Comparison of ENCODE assay signal across 3 fruit fly cellular contexts in genomic region chrX:19603953-19604352, dm6.
TF ChIP-seq lines count a peak whose summit lies in the region.

No protein-coding gene starts in this region.

TF ChIP-seq in whole organism, embryonic, 481 proteins besides CTCF, POLR2A, EP300 and RAD21 (continued from another document and continues in another):
- TF ChIP-seq Lim3 (GFP tag; IDR thresholded peaks at IDR 0.05; lab: Robert Waterston, UW) (peak; percentile 45; the same call in 1 of the 2 replicates), Mad (GFP tag; optimal IDR thresholded peaks at IDR 0.05; lab: Kevin White, UChicago) (peak; percentile 40), Camta (GFP tag; optimal IDR thresholded peaks at IDR 0.05; lab: Kevin White, UChicago) (peak; percentile 58), CoRest (tag; optimal IDR thresholded peaks at IDR 0.05; lab: Kevin White, UChicago) (peak; percentile 70), onecut (GFP tag; IDR thresholded peaks at IDR 0.05; lab: Robert Waterston, UW) (peak; percentile 54), jing (GFP tag; optimal IDR thresholded peaks at IDR 0.05; lab: Kevin White, UChicago) (peak; percentile 39), CG11723 (GFP tag; optimal IDR thresholded peaks at IDR 0.05; lab: Kevin White, UChicago) (peak; percentile 62), kay (GFP tag; optimal IDR thresholded peaks at IDR 0.05; lab: Kevin White, UChicago) (peak; percentile 68), CG17359 (tag; optimal IDR thresholded peaks at IDR 0.05; lab: Kevin White, UChicago) (peak; percentile 81), E2f1 (GFP tag; IDR thresholded peaks at IDR 0.05; lab: Robert Waterston, UW) (peak; percentile 70), crp (GFP tag; optimal IDR thresholded peaks at IDR 0.05; lab: Kevin White, UChicago) (no peak), CG34376 (GFP tag; optimal IDR thresholded peaks at IDR 0.05; lab: Kevin White, UChicago) (peak; percentile 86), D19A (tag; optimal IDR thresholded peaks at IDR 0.05; lab: Kevin White, UChicago) (peak; percentile 42), lilli (GFP tag; optimal IDR thresholded peaks at IDR 0.05; lab: Kevin White, UChicago) (peak; percentile 85), Dip2 (GFP tag; IDR thresholded peaks at IDR 0.05; lab: Robert Waterston, UW) (no peak), Bdp1 (GFP tag; optimal IDR thresholded peaks at IDR 0.05; lab: Kevin White, UChicago) (no peak), unpg (GFP tag; optimal IDR thresholded peaks at IDR 0.05; lab: Kevin White, UChicago) (peak; percentile 75), CG10267 (tag; optimal IDR thresholded peaks at IDR 0.05; lab: Kevin White, UChicago) (peak; percentile 59), gem (tag; optimal IDR thresholded peaks at IDR 0.05; lab: Kevin White, UChicago) (peak; percentile 80), CG12942 (GFP tag; optimal IDR thresholded peaks at IDR 0.05; lab: Kevin White, UChicago) (peak; percentile 48), CG6854 (GFP tag; optimal IDR thresholded peaks at IDR 0.05; lab: Kevin White, UChicago) (peak; percentile 39), croc (GFP tag; conservative IDR thresholded peaks at IDR 0.05; lab: Robert Waterston, UW) (peak; percentile 36; the same call in 1 of the 3 replicates), danr (GFP tag; IDR thresholded peaks at IDR 0.05; lab: Robert Waterston, UW) (peak; percentile 53), pita (GFP tag; optimal IDR thresholded peaks at IDR 0.05; lab: Kevin White, UChicago) (no peak), cwo (GFP tag; optimal IDR thresholded peaks at IDR 0.05; lab: Kevin White, UChicago) (peak; percentile 75), CG11560 (tag; IDR thresholded peaks at IDR 0.05; lab: Robert Waterston, UW) (peak; percentile 56; the same call in 2 of the 3 replicates), z (GFP tag; IDR thresholded peaks at IDR 0.05; lab: Robert Waterston, UW) (no peak), Xbp1 (GFP tag; optimal IDR thresholded peaks at IDR 0.05; lab: Kevin White, UChicago) (peak; percentile 74), ab (GFP tag; optimal IDR thresholded peaks at IDR 0.05; lab: Kevin White, UChicago) (no peak), CG9437 (GFP tag; optimal IDR thresholded peaks at IDR 0.05; lab: Kevin White, UChicago) (peak; percentile 49), nmo (GFP tag; optimal IDR thresholded peaks at IDR 0.05; lab: Kevin White, UChicago) (peak; percentile 79), CG9817 (tag; optimal IDR thresholded peaks at IDR 0.05; lab: Kevin White, UChicago) (peak; percentile 74), CG16813 (GFP tag; IDR thresholded peaks at IDR 0.05; lab: Robert Waterston, UW; ENCODE audit: partially characterized antibody) (no peak), CG2120 (GFP tag; optimal IDR thresholded peaks at IDR 0.05; lab: Kevin White, UChicago) (peak; percentile 80), Doc3 (GFP tag; IDR thresholded peaks at IDR 0.05; lab: Robert Waterston, UW; ENCODE audit: partially characterized antibody) (no peak), Bteb2 (GFP tag; optimal IDR thresholded peaks at IDR 0.05; lab: Kevin White, UChicago) (peak; percentile 8), CG17802 (tag; optimal IDR thresholded peaks at IDR 0.05; lab: Kevin White, UChicago) (peak; percentile 5), Ets65A (GFP tag; lab: Kevin White, UChicago) (peak; percentile 94), gcm2 (GFP tag; optimal IDR thresholded peaks at IDR 0.05; lab: Kevin White, UChicago) (no peak), CG4328 (GFP tag; optimal IDR thresholded peaks at IDR 0.05; lab: Kevin White, UChicago) (peak; percentile 49), Atf6 (GFP tag; IDR thresholded peaks at IDR 0.05; lab: Robert Waterston, UW) (peak; percentile 89), CG14014 (GFP tag; IDR thresholded peaks at IDR 0.05; lab: Robert Waterston, UW) (peak; percentile 88), Scr (GFP tag; IDR thresholded peaks at IDR 0.05; lab: Robert Waterston, UW; ENCODE audit: partially characterized antibody) (no peak), Sox102F (GFP tag; optimal IDR thresholded peaks at IDR 0.05; lab: Kevin White, UChicago) (peak; percentile 78)

TF ChIP-seq in whole organism, prepupa, 60 proteins besides CTCF, POLR2A, EP300 and RAD21 (continued from another document):
- peak; percentile 83 for TF ChIP-seq topi (GFP tag; optimal IDR thresholded peaks at IDR 0.05; lab: Kevin White, UChicago)
- peak; percentile 66 for TF ChIP-seq cyc (GFP tag; optimal IDR thresholded peaks at IDR 0.05; lab: Kevin White, UChicago)
- peak; percentile 86 for TF ChIP-seq CG15336 (GFP tag; IDR thresholded peaks at IDR 0.05; lab: Robert Waterston, UW)
- peak; percentile 61 for TF ChIP-seq CG6276 (GFP tag; optimal IDR thresholded peaks at IDR 0.05; lab: Kevin White, UChicago)
- TF ChIP-seq Eip75B (GFP tag; optimal IDR thresholded peaks at IDR 0.05; lab: Kevin White, UChicago), result peak; percentile 80
- TF ChIP-seq CG6854 (GFP tag; optimal IDR thresholded peaks at IDR 0.05; lab: Kevin White, UChicago), result no peak
- TF ChIP-seq svp (GFP tag; lab: Kevin White, UChicago), result peak; percentile 74
- peak; percentile 69 for TF ChIP-seq Sox14 (GFP tag; optimal IDR thresholded peaks at IDR 0.05; lab: Kevin White, UChicago)
- no peak for TF ChIP-seq Hr38 (GFP tag; optimal IDR thresholded peaks at IDR 0.05; lab: Kevin White, UChicago)
- TF ChIP-seq Lpt (GFP tag; optimal IDR thresholded peaks at IDR 0.05; lab: Kevin White, UChicago), result peak; percentile 60
- peak; percentile 67 for TF ChIP-seq OdsH (GFP tag; optimal IDR thresholded peaks at IDR 0.05; lab: Kevin White, UChicago)
- peak; percentile 43 for TF ChIP-seq CG31627 (GFP tag; optimal IDR thresholded peaks at IDR 0.05; lab: Kevin White, UChicago)
- peak; percentile 27 for TF ChIP-seq CG1621 (tag; optimal IDR thresholded peaks at IDR 0.05; lab: Kevin White, UChicago)
- peak; percentile 54 for TF ChIP-seq spab (GFP tag; optimal IDR thresholded peaks at IDR 0.05; lab: Kevin White, UChicago)
- peak; percentile 48 for TF ChIP-seq Hr39 (GFP tag; optimal IDR thresholded peaks at IDR 0.05; lab: Kevin White, UChicago)
- peak; percentile 92 for TF ChIP-seq Eip78C (GFP tag; lab: Kevin White, UChicago)
- peak; percentile 58 for TF ChIP-seq CG11902 (GFP tag; optimal IDR thresholded peaks at IDR 0.05; lab: Kevin White, UChicago)
- TF ChIP-seq Smox (GFP tag; optimal IDR thresholded peaks at IDR 0.05; lab: Kevin White, UChicago), result peak; percentile 39
- peak; percentile 84 for TF ChIP-seq CG3919 (GFP tag; optimal IDR thresholded peaks at IDR 0.05; lab: Kevin White, UChicago)
- TF ChIP-seq CG10631 (GFP tag; optimal IDR thresholded peaks at IDR 0.05; lab: Kevin White, UChicago), result peak; percentile 81
- TF ChIP-seq CG4318 (GFP tag; optimal IDR thresholded peaks at IDR 0.05; lab: Kevin White, UChicago), result peak; percentile 65
- TF ChIP-seq Hr4 (GFP tag; optimal IDR thresholded peaks at IDR 0.05; lab: Kevin White, UChicago), result peak; percentile 85
- TF ChIP-seq Gug (GFP tag; IDR thresholded peaks at IDR 0.05; lab: Robert Waterston, UW), result peak; percentile 76
- TF ChIP-seq ss (GFP tag; optimal IDR thresholded peaks at IDR 0.05; lab: Kevin White, UChicago), result peak; percentile 60 to 61
- TF ChIP-seq CG9139 (GFP tag; optimal IDR thresholded peaks at IDR 0.05; lab: Kevin White, UChicago), result no peak
- peak; percentile 60 for TF ChIP-seq CG7368 (GFP tag; optimal IDR thresholded peaks at IDR 0.05; lab: Kevin White, UChicago)
- TF ChIP-seq CG11762 (GFP tag; optimal IDR thresholded peaks at IDR 0.05; lab: Kevin White, UChicago; ENCODE audit: insufficient read depth), result peak; percentile 40
- peak; percentile 42 for TF ChIP-seq Sox15 (GFP tag; optimal IDR thresholded peaks at IDR 0.05; lab: Kevin White, UChicago)
- peak; percentile 55 for TF ChIP-seq fd59A (GFP tag; optimal IDR thresholded peaks at IDR 0.05; lab: Kevin White, UChicago)
- peak; percentile 63 for TF ChIP-seq net (GFP tag; optimal IDR thresholded peaks at IDR 0.05; lab: Kevin White, UChicago)
- TF ChIP-seq CG6792 (GFP tag; optimal IDR thresholded peaks at IDR 0.05; lab: Kevin White, UChicago), result peak; percentile 65
- TF ChIP-seq esn (GFP tag; optimal IDR thresholded peaks at IDR 0.05; lab: Kevin White, UChicago), result peak; percentile 64
- TF ChIP-seq CG34406 (GFP tag; optimal IDR thresholded peaks at IDR 0.05; lab: Kevin White, UChicago), result peak; percentile 44
- peak; percentile 54 for TF ChIP-seq CG8319 (GFP tag; optimal IDR thresholded peaks at IDR 0.05; lab: Kevin White, UChicago)
- TF ChIP-seq CG32006 (GFP tag; optimal IDR thresholded peaks at IDR 0.05; lab: Kevin White, UChicago), result peak; percentile 83
- peak; percentile 39 for TF ChIP-seq vri (GFP tag; optimal IDR thresholded peaks at IDR 0.05; lab: Kevin White, UChicago)
- TF ChIP-seq CG11294 (GFP tag; IDR thresholded peaks at IDR 0.05; lab: Robert Waterston, UW), result peak; percentile 73
- peak; percentile 57 for TF ChIP-seq CG16779 (tag; optimal IDR thresholded peaks at IDR 0.05; lab: Kevin White, UChicago)
TF ChIP-seq in whole organism, prepupa: peak in this region for 55.

TF ChIP-seq in whole organism, wandering third instar larva, 38 proteins besides CTCF, POLR2A, EP300 and RAD21 (continued from another document):
- TF ChIP-seq rgr (GFP tag; optimal IDR thresholded peaks at IDR 0.05; lab: Kevin White, UChicago) (peak; percentile 43), Abd-B (GFP tag; optimal IDR thresholded peaks at IDR 0.05; lab: Kevin White, UChicago) (no peak), dmrt93B (GFP tag; optimal IDR thresholded peaks at IDR 0.05; lab: Kevin White, UChicago) (peak; percentile 49), sage (GFP tag; optimal IDR thresholded peaks at IDR 0.05; lab: Kevin White, UChicago) (peak; percentile 62), psq (GFP tag; optimal IDR thresholded peaks at IDR 0.05; lab: Kevin White, UChicago) (peak; percentile 31), Vsx2 (GFP tag; optimal IDR thresholded peaks at IDR 0.05; lab: Kevin White, UChicago; ENCODE audit: partially characterized antibody) (no peak), Myc (optimal IDR thresholded peaks at IDR 0.05; lab: Kevin White, UChicago) (no peak), tai (GFP tag; optimal IDR thresholded peaks at IDR 0.05; lab: Kevin White, UChicago) (no peak)
